Fruit fly (Drosophila melanogaster) whole organism, wandering third instar larva: ENCODE measurements around the gene CG11555.

Experiments
- Dfd ChIP-seq: fragments of >200 bp; optimal IDR thresholded peaks from 2 replicates; lab custom pipeline; 2017; ENCODE audit warnings: missing biosample characterization, missing genetic modification characterization
- Dif ChIP-seq: fragments of 200-275, 200-300 bp; sonication (Bioruptor generic); optimal IDR thresholded peaks from 2 replicates; lab custom pipeline; 2018; ENCODE audit warnings: missing biosample characterization, missing genetic modification characterization; ENCODE audit not compliant: partially characterized antibody
- OdsH ChIP-seq: fragments of 200-800 bp; sonication (Bioruptor generic); optimal IDR thresholded peaks from 2 replicates; lab custom pipeline; 2016; ENCODE audit warnings: missing biosample characterization, mild to moderate bottlenecking, missing genetic modification characterization
- dsf ChIP-seq: sonication (Bioruptor generic); optimal IDR thresholded peaks from 2 replicates; lab custom pipeline; 2016; ENCODE audit warnings: missing biosample characterization, missing genetic modification characterization, borderline replicate concordance
- usp ChIP-seq: fragments of >200 bp; optimal IDR thresholded peaks from 2 replicates; lab custom pipeline; 2017; ENCODE audit warnings: missing biosample characterization, missing genetic modification characterization

- TF ChIP-seq usp (GFP tag; lab: Kevin White, UChicago) = no peak
- TF ChIP-seq Dif (GFP tag; lab: Kevin White, UChicago) = no peak
- no peak for TF ChIP-seq dsf (GFP tag; lab: Kevin White, UChicago)
- TF ChIP-seq Dfd (GFP tag; lab: Kevin White, UChicago) = no peak
- TF ChIP-seq OdsH (GFP tag; lab: Kevin White, UChicago) = no peak
These were observed 21.1 kb downstream of the CG11555 start, which contains the start of the genes U2af38 and Stip1 for dm6 chr2L:294452-295362.
